Fruit fly (Drosophila melanogaster) Kc167 (cell line): Measurements from ENCODE around the gene Pld3.

Experiments used
- Myc ChIP-seq: fragments of >200 bp; optimal IDR thresholded peaks from 2 replicates; lab custom pipeline; 2017; ENCODE audit warnings: missing external identifiers
- insv ChIP-seq: fragments of >200 bp; optimal IDR thresholded peaks from 3 replicates; lab custom pipeline; 2018; ENCODE audit warnings: missing external identifiers

- TF ChIP-seq insv (lab: Kevin White, UChicago) (no peak), Myc (lab: Kevin White, UChicago) (no peak)
Observed at dm6 chr2L:21153844-21154243, 4.8 kb upstream of the Pld3 start.
